Worm (Caenorhabditis elegans) whole organism, L3 larva: ENCODE results near the gene Y102A11A.2.

Experiments used
- aly-2 ChIP-seq: fragments of 150-350 bp; optimal IDR thresholded peaks from 2 replicates; lab custom pipeline; 2014; ENCODE audit warnings: missing biosample characterization, missing genetic modification characterization
- ceh-28 ChIP-seq: fragments of 150-350 bp; optimal IDR thresholded peaks from 2 replicates; lab custom pipeline; 2014; ENCODE audit warnings: missing biosample characterization, missing genetic modification reagents, missing genetic modification characterization
- ceh-82 ChIP-seq: fragments of 150-350 bp; optimal IDR thresholded peaks from 2 replicates; lab custom pipeline; 2014; ENCODE audit warnings: missing biosample characterization, missing genetic modification characterization
- ceh-9 ChIP-seq: sonication (generic microtip); optimal IDR thresholded peaks from 2 replicates; lab custom pipeline; 2018; ENCODE audit warnings: missing biosample characterization, missing genetic modification characterization
- egl-27 ChIP-seq: sonication (generic microtip); optimal IDR thresholded peaks from 4 replicates; lab custom pipeline; 2017; ENCODE audit warnings: missing biosample characterization, missing genetic modification reagents, missing genetic modification characterization
- elt-1 ChIP-seq: fragments of 150-350 bp; optimal IDR thresholded peaks from 2 replicates; lab custom pipeline; 2014; ENCODE audit warnings: missing biosample characterization, missing genetic modification characterization
- fos-1 ChIP-seq: fragments of 150-350 bp; optimal IDR thresholded peaks from 2 replicates; lab custom pipeline; 2014; ENCODE audit warnings: missing biosample characterization, missing genetic modification characterization
- lin-15B ChIP-seq: fragments of 150-350 bp; optimal IDR thresholded peaks from 2 replicates; lab custom pipeline; 2014; ENCODE audit warnings: missing biosample characterization, missing genetic modification characterization
- lin-39 ChIP-seq: fragments of 150-350 bp; optimal IDR thresholded peaks from 2 replicates; lab custom pipeline; 2018; ENCODE audit warnings: missing biosample characterization, missing genetic modification reagents, missing genetic modification characterization
- nhr-237 ChIP-seq: fragments of 150-350 bp; optimal IDR thresholded peaks from 2 replicates; lab custom pipeline; 2014; ENCODE audit warnings: missing biosample characterization, missing genetic modification characterization
- nhr-76 ChIP-seq: fragments of 150-350 bp; sonication (generic microtip); optimal IDR thresholded peaks from 5 replicates; lab custom pipeline; 2014; ENCODE audit warnings: missing biosample characterization, missing genetic modification characterization
- pqm-1 ChIP-seq: fragments of 150-350 bp; optimal IDR thresholded peaks from 2 replicates; lab custom pipeline; 2017; ENCODE audit warnings: missing biosample characterization, missing genetic modification characterization, inconsistent platforms
- unc-39 ChIP-seq: sonication (generic microtip); optimal IDR thresholded peaks from 4 replicates; lab custom pipeline; 2017; ENCODE audit warnings: missing biosample characterization, missing genetic modification characterization

- TF ChIP-seq aly-2 (tag; lab: Kevin White, UChicago) (no peak), egl-27 (no peak), elt-1 (tag; lab: Kevin White, UChicago) (no peak), pqm-1 (tag; lab: Kevin White, UChicago) (peak; percentile 90), fos-1 (no peak), unc-39 (tag; lab: Kevin White, UChicago) (no peak), ceh-28 (no peak), ceh-82 (tag; lab: Kevin White, UChicago) (no peak), nhr-237 (tag; lab: Kevin White, UChicago) (no peak), lin-39 (tag; lab: Kevin White, UChicago) (no peak), ceh-9 (tag; lab: Kevin White, UChicago) (no peak), lin-15B (tag; lab: Kevin White, UChicago) (no peak), nhr-76 (tag; lab: Kevin White, UChicago) (no peak)
Observed at ce11 chrX:2068294-2068693, 41.9 kb downstream of the Y102A11A.2 start.
